Fruit fly (Drosophila melanogaster) whole organism, embryonic: ENCODE results near the gene CG14034.

Experiments
- Atf-2 ChIP-seq: fragments of 200-800 bp; sonication (Bioruptor generic); optimal IDR thresholded peaks from 2 replicates; lab custom pipeline; 2016; ENCODE audit warnings: missing biosample characterization, missing genetic modification characterization
- CG11085 ChIP-seq: fragments of 200-800 bp; sonication (Bioruptor generic); IDR thresholded peaks from 2 replicates; pipeline ENCODE4 v1.3.6; 2022; ENCODE audit warnings: missing biosample characterization, missing genetic modification characterization
- CG13296 ChIP-seq: fragments of 200-800 bp; sonication (Bioruptor generic); optimal IDR thresholded peaks from 3 replicates; lab custom pipeline; 2018; ENCODE audit warnings: missing biosample characterization, mild to moderate bottlenecking, missing genetic modification characterization
- CG13424 ChIP-seq: fragments of 200-800 bp; sonication (Bioruptor generic); optimal IDR thresholded peaks from 2 replicates; lab custom pipeline; 2019; ENCODE audit warnings: missing biosample characterization, mild to moderate bottlenecking, missing genetic modification characterization, moderate library complexity
- CG15269 ChIP-seq: fragments of 200-800 bp; sonication (Bioruptor generic); optimal IDR thresholded peaks from 2 replicates; lab custom pipeline; 2018; ENCODE audit warnings: missing biosample characterization, mild to moderate bottlenecking, missing genetic modification characterization, moderate library complexity
- CG17385 ChIP-seq: fragments of 200-800 bp; sonication (Bioruptor generic); optimal IDR thresholded peaks from 3 replicates; lab custom pipeline; 2018; ENCODE audit warnings: missing biosample characterization, mild to moderate bottlenecking, missing genetic modification characterization
- CG2120 ChIP-seq: fragments of 200-800 bp; sonication (Bioruptor generic); optimal IDR thresholded peaks from 3 replicates; lab custom pipeline; 2016; ENCODE audit warnings: missing biosample characterization, missing genetic modification characterization
- CG30403 ChIP-seq: fragments of 200-800 bp; sonication (Bioruptor generic); optimal IDR thresholded peaks from 3 replicates; lab custom pipeline; 2016; ENCODE audit warnings: missing biosample characterization, missing genetic modification characterization
- CG31365 ChIP-seq: fragments of 200-800 bp; sonication (Bioruptor generic); optimal IDR thresholded peaks from 2 replicates; lab custom pipeline; 2018; ENCODE audit warnings: missing biosample characterization, mild to moderate bottlenecking, missing genetic modification characterization
- CG3281 ChIP-seq: fragments of 200-800 bp; sonication (Bioruptor generic); optimal IDR thresholded peaks from 3 replicates; lab custom pipeline; 2017; ENCODE audit warnings: missing biosample characterization, mild to moderate bottlenecking, missing genetic modification characterization
- CG34376 ChIP-seq: fragments of 200-800 bp; sonication (Bioruptor generic); optimal IDR thresholded peaks from 2 replicates; lab custom pipeline; 2018; ENCODE audit warnings: missing biosample characterization, mild to moderate bottlenecking, missing genetic modification characterization
- CG5180 ChIP-seq: fragments of 200-800 bp; sonication (Bioruptor generic); optimal IDR thresholded peaks from 3 replicates; lab custom pipeline; 2017; ENCODE audit warnings: missing biosample characterization, missing genetic modification characterization, mild to moderate bottlenecking, moderate library complexity, missing genetic modification reagents
- CG7786 ChIP-seq: fragments of 200-800 bp; sonication (Bioruptor generic); optimal IDR thresholded peaks from 2 replicates; lab custom pipeline; 2016; ENCODE audit warnings: missing biosample characterization, missing genetic modification characterization
- CG8924 ChIP-seq: fragments of 200-800 bp; optimal IDR thresholded peaks from 3 replicates; lab custom pipeline; 2019; ENCODE audit warnings: missing biosample characterization, mild to moderate bottlenecking, missing genetic modification characterization, moderate library complexity
- CG9215 ChIP-seq: fragments of 200-800 bp; sonication (Bioruptor generic); IDR thresholded peaks from 2 replicates; pipeline ENCODE4 v1.3.6; 2022; ENCODE audit warnings: missing biosample characterization, missing genetic modification characterization
- CG9437 ChIP-seq: fragments of 200-800 bp; sonication (Bioruptor generic); optimal IDR thresholded peaks from 2 replicates; lab custom pipeline; 2018; ENCODE audit warnings: missing biosample characterization, mild to moderate bottlenecking, missing genetic modification characterization
- D19B ChIP-seq: fragments of 200-800 bp; sonication (Bioruptor generic); optimal IDR thresholded peaks from 2 replicates; lab custom pipeline; 2017; ENCODE audit warnings: missing biosample characterization, mild to moderate bottlenecking, missing genetic modification characterization
- Dip3 ChIP-seq: fragments of 200-800 bp; sonication (Bioruptor generic); optimal IDR thresholded peaks from 3 replicates; lab custom pipeline; 2016; ENCODE audit warnings: missing biosample characterization, missing genetic modification characterization
- Lhr ChIP-seq: fragments of 200-800 bp; sonication (Bioruptor generic); optimal IDR thresholded peaks from 3 replicates; lab custom pipeline; 2017; ENCODE audit warnings: mild to moderate bottlenecking, missing biosample characterization, missing genetic modification reagents, missing genetic modification characterization
- Max ChIP-seq: fragments of 200-800 bp; sonication (Bioruptor generic); optimal IDR thresholded peaks from 2 replicates; lab custom pipeline; 2016; ENCODE audit warnings: missing biosample characterization, mild to moderate bottlenecking, missing genetic modification characterization
- Meics ChIP-seq: fragments of 200-800 bp; sonication (Bioruptor generic); optimal IDR thresholded peaks from 2 replicates; lab custom pipeline; 2017; ENCODE audit warnings: missing biosample characterization, mild to moderate bottlenecking, missing genetic modification characterization
- PHDP ChIP-seq: fragments of 200-800 bp; sonication (Bioruptor generic); optimal IDR thresholded peaks from 3 replicates; lab custom pipeline; 2018; ENCODE audit warnings: missing biosample characterization, mild to moderate bottlenecking, missing genetic modification characterization, moderate library complexity
- Sox102F ChIP-seq: fragments of 200-800 bp; sonication (Bioruptor generic); optimal IDR thresholded peaks from 2 replicates; lab custom pipeline; 2018; ENCODE audit warnings: missing biosample characterization, mild to moderate bottlenecking, missing genetic modification characterization, moderate library complexity
- Stat92E ChIP-seq, 3 experiments: fragments of >200 bp in 2 of 3; fragments of 200-800 bp in 1 of 3; sonication (Bioruptor generic) in 1 of 3; optimal IDR thresholded peaks; 2 replicates each; lab custom pipeline; 2017 to 2019; ENCODE audit warnings: missing biosample characterization in 3 of 3, missing genetic modification characterization in 3 of 3, mild to moderate bottlenecking in 1 of 3, moderate library complexity in 1 of 3
- Tbp ChIP-seq: fragments of >200 bp; optimal IDR thresholded peaks from 2 replicates; lab custom pipeline; 2018; ENCODE audit warnings: missing biosample characterization, missing genetic modification characterization
- ato ChIP-seq: fragments of 200-800 bp; sonication (Bioruptor generic); IDR thresholded peaks from 2 replicates; pipeline ENCODE4 v1.3.6; 2022; ENCODE audit warnings: missing biosample characterization, missing genetic modification characterization; ENCODE audit not compliant: partially characterized antibody
- bbx ChIP-seq: fragments of 200-800 bp; sonication (Bioruptor generic); IDR thresholded peaks from 2 replicates; pipeline ENCODE4 v1.3.6; 2022; ENCODE audit warnings: missing biosample characterization, missing genetic modification characterization; ENCODE audit not compliant: partially characterized antibody
- bsh ChIP-seq, 2 experiments: fragments of 200-800 bp; sonication (Bioruptor generic); optimal IDR thresholded peaks; 2 replicates each; lab custom pipeline; 2017 to 2018; ENCODE audit warnings: mild to moderate bottlenecking in 2 of 2, missing biosample characterization in 2 of 2, missing genetic modification characterization in 2 of 2, moderate library complexity in 1 of 2
- chif ChIP-seq, 2 experiments: fragments of 200-800 bp; sonication (Bioruptor generic); optimal IDR thresholded peaks; 3 replicates each; lab custom pipeline; 2016; ENCODE audit warnings: missing biosample characterization in 2 of 2, missing genetic modification characterization in 2 of 2
- corto ChIP-seq: fragments of 200-800 bp; sonication (Bioruptor generic); optimal IDR thresholded peaks from 2 replicates; lab custom pipeline; 2016; ENCODE audit warnings: missing biosample characterization, mild to moderate bottlenecking, missing genetic modification characterization, moderate library complexity
- croc ChIP-seq: fragments of 200-800 bp; sonication (Bioruptor generic); conservative IDR thresholded peaks from 3 replicates; pipeline ENCODE4 v1.3.6; 2022; ENCODE audit warnings: missing biosample characterization, missing genetic modification characterization
- exex ChIP-seq: fragments of 200-800 bp; sonication (Bioruptor generic); optimal IDR thresholded peaks from 4 replicates; lab custom pipeline; 2018; ENCODE audit warnings: missing biosample characterization, mild to moderate bottlenecking, missing genetic modification characterization, moderate library complexity
- fd3F ChIP-seq: fragments of 200-800 bp; sonication (Bioruptor generic); optimal IDR thresholded peaks from 2 replicates; lab custom pipeline; 2018; ENCODE audit warnings: missing biosample characterization, mild to moderate bottlenecking, missing genetic modification characterization, moderate library complexity
- fu2 ChIP-seq: fragments of 200-800 bp; sonication (Bioruptor generic); optimal IDR thresholded peaks from 2 replicates; lab custom pipeline; 2016; ENCODE audit warnings: missing biosample characterization, missing genetic modification characterization
- grn ChIP-seq: fragments of 200-800 bp; sonication (Bioruptor generic); optimal IDR thresholded peaks from 3 replicates; lab custom pipeline; 2017; ENCODE audit warnings: missing biosample characterization, missing genetic modification characterization
- gro ChIP-seq: fragments of 200-800 bp; sonication (Bioruptor generic); optimal IDR thresholded peaks from 2 replicates; lab custom pipeline; 2016; ENCODE audit warnings: missing biosample characterization, missing genetic modification characterization
- her ChIP-seq: fragments of 200-800 bp; sonication (Bioruptor generic); optimal IDR thresholded peaks from 2 replicates; lab custom pipeline; 2016; ENCODE audit warnings: missing biosample characterization, missing genetic modification characterization
- knrl ChIP-seq: fragments of 200-800 bp; sonication (Bioruptor generic); IDR thresholded peaks from 3 replicates; pipeline ENCODE4 v1.3.6; 2022; ENCODE audit warnings: missing biosample characterization, missing genetic modification characterization; ENCODE audit not compliant: partially characterized antibody
- lilli ChIP-seq: fragments of 200-800 bp; sonication (Bioruptor generic); optimal IDR thresholded peaks from 3 replicates; lab custom pipeline; 2016; ENCODE audit warnings: missing biosample characterization, missing genetic modification characterization
- mirr ChIP-seq: fragments of 200-800 bp; sonication (Bioruptor generic); optimal IDR thresholded peaks from 3 replicates; lab custom pipeline; 2018; ENCODE audit warnings: missing biosample characterization, mild to moderate bottlenecking, missing genetic modification characterization
- sens ChIP-seq: fragments of 200-800 bp; sonication (Bioruptor generic); peaks from one replicate; lab custom pipeline; 2016; ENCODE audit warnings: missing biosample characterization, missing genetic modification characterization
- stwl ChIP-seq: fragments of 200-800 bp; sonication (Bioruptor generic); optimal IDR thresholded peaks from 3 replicates; lab custom pipeline; 2018; ENCODE audit warnings: missing biosample characterization, mild to moderate bottlenecking, missing genetic modification characterization, moderate library complexity
- sug ChIP-seq: fragments of 200-800 bp; optimal IDR thresholded peaks from 2 replicates; lab custom pipeline; 2019; ENCODE audit warnings: missing biosample characterization, mild to moderate bottlenecking, missing genetic modification characterization, moderate library complexity
- tio ChIP-seq: fragments of 200-800 bp; sonication (Bioruptor generic); optimal IDR thresholded peaks from 2 replicates; lab custom pipeline; 2017; ENCODE audit warnings: missing biosample characterization, missing genetic modification characterization, inconsistent platforms
- tx ChIP-seq: fragments of 200-800 bp; sonication (Bioruptor generic); optimal IDR thresholded peaks from 2 replicates; lab custom pipeline; 2016; ENCODE audit warnings: missing biosample characterization, missing genetic modification characterization

Gene CG14034

dm6 chr2L:5209244-5210144, 6.8 kb downstream of the CG14034 start:
- TF ChIP-seq Meics (GFP tag; lab: Kevin White, UChicago) = peak; percentile 39
- peak; percentile 99 for TF ChIP-seq exex (tag; lab: Kevin White, UChicago)
- TF ChIP-seq Tbp (GFP tag; lab: Kevin White, UChicago) = no peak
- peak; percentile 68 for TF ChIP-seq sug (tag; lab: Kevin White, UChicago)
- TF ChIP-seq Max (GFP tag; lab: Kevin White, UChicago) = no peak
- peak; percentile 98 for TF ChIP-seq grn (GFP tag; lab: Kevin White, UChicago)
- TF ChIP-seq CG11085 (GFP tag; lab: Robert Waterston, UW) = no peak
- TF ChIP-seq corto (GFP tag; lab: Kevin White, UChicago) = peak; percentile 23
- no peak for TF ChIP-seq bsh (GFP tag; optimal IDR thresholded peaks at IDR 0.05; lab: Kevin White, UChicago)
- TF ChIP-seq CG13424 (tag; lab: Kevin White, UChicago) = peak; percentile 11
- TF ChIP-seq CG2120 = peak; percentile 65
- no peak for TF ChIP-seq ato (GFP tag; lab: Robert Waterston, UW)
- peak; percentile 46 for TF ChIP-seq D19B (GFP tag; lab: Kevin White, UChicago)
- no peak for TF ChIP-seq tx (GFP tag; lab: Kevin White, UChicago)
- TF ChIP-seq CG8924 (tag; lab: Kevin White, UChicago) = no peak
- TF ChIP-seq sens (GFP tag; lab: Kevin White, UChicago) = peak; percentile 65
- no peak for TF ChIP-seq Lhr (GFP tag; lab: Kevin White, UChicago)
- TF ChIP-seq her = no peak
- peak; percentile 98 for TF ChIP-seq CG5180 (GFP tag; lab: Kevin White, UChicago)
- TF ChIP-seq croc = no peak
- peak; percentile 42 for TF ChIP-seq CG15269 (tag; lab: Kevin White, UChicago)
- TF ChIP-seq lilli (GFP tag; lab: Kevin White, UChicago) = peak; percentile 32
- TF ChIP-seq Dip3 = peak; percentile 26
- TF ChIP-seq CG7786 (GFP tag; lab: Kevin White, UChicago) = peak; percentile 29
- peak; percentile 40 for TF ChIP-seq PHDP (tag; lab: Kevin White, UChicago)
- TF ChIP-seq gro (GFP tag; lab: Kevin White, UChicago) = peak; percentile 7
- TF ChIP-seq knrl (GFP tag; lab: Robert Waterston, UW) = no peak
- peak in 1 of 3 experiments; percentile 55 for TF ChIP-seq Stat92E (GFP tag; optimal IDR thresholded peaks at IDR 0.05; lab: Kevin White, UChicago)
- TF ChIP-seq bbx (GFP tag; lab: Robert Waterston, UW) = no peak
- TF ChIP-seq fd3F (GFP tag; lab: Kevin White, UChicago) = no peak
- TF ChIP-seq fu2 (GFP tag; lab: Kevin White, UChicago) = peak; percentile 16
- peak; percentile 15 for TF ChIP-seq CG17385 (GFP tag; lab: Kevin White, UChicago)
- peak; percentile 20 for TF ChIP-seq CG30403 (GFP tag; lab: Kevin White, UChicago)
- peak; percentile 19 for TF ChIP-seq CG3281 (GFP tag; lab: Kevin White, UChicago)
- TF ChIP-seq Atf-2 (GFP tag; lab: Kevin White, UChicago) = no peak
- peak; percentile 69 for TF ChIP-seq CG34376 (GFP tag; lab: Kevin White, UChicago)
- peak; percentile 96 for TF ChIP-seq mirr (GFP tag; lab: Kevin White, UChicago)
- no peak for TF ChIP-seq CG31365
- peak; percentile 6 for TF ChIP-seq CG13296 (GFP tag; lab: Kevin White, UChicago)
- peak in 1 of 2 experiments; percentile 5 for TF ChIP-seq chif (GFP tag; optimal IDR thresholded peaks at IDR 0.05; lab: Kevin White, UChicago)
- TF ChIP-seq stwl (tag; lab: Kevin White, UChicago) = peak; percentile 7
- peak; percentile 15 for TF ChIP-seq CG9437 (GFP tag; lab: Kevin White, UChicago)
- no peak for TF ChIP-seq Sox102F
- peak; percentile 49 for TF ChIP-seq tio (GFP tag; lab: Kevin White, UChicago)
- TF ChIP-seq CG9215 (GFP tag; lab: Robert Waterston, UW) = no peak
- TF ChIP-seq, all 482 proteins: peak for 28
